Worm (Caenorhabditis elegans): Measurements from ENCODE around the gene pfn-2.
A peak's percentile ranks its signal among the peaks of the same experiment; 100 is the strongest.

The pfn-2 gene

DNA sequence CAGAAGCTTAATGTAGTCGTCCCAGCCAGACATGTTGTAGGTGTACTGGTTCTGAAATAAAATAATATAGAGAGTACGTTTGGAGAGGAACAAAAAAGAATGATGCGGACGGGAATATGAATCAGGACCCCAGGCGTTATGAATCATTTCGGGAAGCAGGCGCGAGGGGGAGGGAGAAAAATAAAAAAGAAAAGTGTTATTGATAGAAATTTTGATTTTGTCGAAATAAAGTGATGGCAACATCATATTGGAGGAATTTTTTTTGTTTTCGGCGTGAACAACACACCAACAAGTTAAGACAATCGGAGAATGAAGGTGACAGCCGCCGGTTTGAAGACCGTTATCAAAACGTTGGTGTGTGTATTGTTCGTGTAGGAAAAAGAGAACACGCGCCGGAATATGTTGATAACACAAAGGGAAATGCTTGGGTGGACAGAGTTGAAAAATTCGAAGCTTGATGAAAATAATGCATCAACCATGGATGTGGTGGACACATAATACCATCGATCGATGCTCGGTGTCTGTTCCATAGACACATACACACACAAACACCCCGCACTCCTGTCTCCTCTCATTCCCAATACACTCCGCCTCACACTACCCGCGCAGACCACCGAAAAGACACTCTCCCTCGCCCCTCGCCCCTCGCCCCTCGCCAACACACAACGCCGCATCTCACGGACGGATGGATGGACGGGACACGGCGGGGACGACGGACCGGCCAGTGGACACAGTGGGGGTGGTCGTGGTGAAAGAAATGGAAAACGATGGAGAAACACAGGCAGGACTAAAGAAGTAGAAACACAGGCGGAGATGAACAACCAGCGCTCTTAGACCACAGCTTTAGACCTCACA is at the start of gene pfn-2:
Gene pfn-2, minus strand, starts transcription at position 51 of the 855 bp plus-strand sequence.
- TF ChIP-seq ceh-13 (GFP tag; optimal IDR thresholded peaks at IDR 0.05) = peak; percentile 6
- TF ChIP-seq flt-1 (GFP tag; IDR thresholded peaks at IDR 0.05) = 0 out of 2 replicates have a peak, but pooled peaks have one; percentile 17
- TF ChIP-seq scrt-1 (GFP tag; IDR thresholded peaks at IDR 0.05) = no peak
- peak; percentile 52 for TF ChIP-seq tbx-37 (GFP tag; conservative IDR thresholded peaks at IDR 0.05)
- TF ChIP-seq hmg-4 (GFP tag; optimal IDR thresholded peaks at IDR 0.05) = peak; percentile 89
- no peak for TF ChIP-seq hnd-1 (tag; optimal IDR thresholded peaks at IDR 0.05)
- no peak for TF ChIP-seq ets-7 (tag; optimal IDR thresholded peaks at IDR 0.05)
- peak; percentile 15 for TF ChIP-seq aly-1 (tag; optimal IDR thresholded peaks at IDR 0.05)
- TF ChIP-seq tbx-11 (GFP tag; IDR thresholded peaks at IDR 0.05) = 0 out of 2 replicates have a peak, but pooled peaks have one; percentile 9
- peak; percentile 40 for TF ChIP-seq F13C5.2 (tag; optimal IDR thresholded peaks at IDR 0.05)

ce11 chrX:5400524-5400923 is 46.7 kb upstream of the pfn-2 start, which contains the start of gene scav-1:
TSS of gene scav-1 (minus strand) at chrX:5400584.
- no peak for TF ChIP-seq hnd-1 (tag; optimal IDR thresholded peaks at IDR 0.05)
- TF ChIP-seq tra-4 (tag; optimal IDR thresholded peaks at IDR 0.05) = no peak
- TF ChIP-seq pes-1 (GFP tag; IDR thresholded peaks at IDR 0.05) = no peak
- no peak for TF ChIP-seq scrt-1 (GFP tag; IDR thresholded peaks at IDR 0.05)
- TF ChIP-seq sea-1 (GFP tag; conservative IDR thresholded peaks at IDR 0.05) = no peak
- TF ChIP-seq hmbx-1 (tag; optimal IDR thresholded peaks at IDR 0.05) = no peak
- TF ChIP-seq aly-1 (tag; optimal IDR thresholded peaks at IDR 0.05) = no peak
- no peak for TF ChIP-seq tbx-11 (GFP tag; IDR thresholded peaks at IDR 0.05)
- no peak for TF ChIP-seq ceh-36 (tag; optimal IDR thresholded peaks at IDR 0.05)
- no peak for TF ChIP-seq hmg-4 (GFP tag; optimal IDR thresholded peaks at IDR 0.05)
- no peak for TF ChIP-seq ets-7 (tag; optimal IDR thresholded peaks at IDR 0.05)

ce11 chrX:5397300-5397699 is 43.4 kb upstream of the pfn-2 start, which contains the start of gene C03F11.2:
TSS of gene C03F11.2 (minus strand) at chrX:5397400.
- TF ChIP-seq aly-1 (tag; optimal IDR thresholded peaks at IDR 0.05) = no peak
- TF ChIP-seq ets-7 (tag; optimal IDR thresholded peaks at IDR 0.05) = no peak
- TF ChIP-seq ama-1 (optimal IDR thresholded peaks at IDR 0.05) = no peak
- no peak for TF ChIP-seq tra-4 (tag; optimal IDR thresholded peaks at IDR 0.05)
- no peak for TF ChIP-seq flt-1 (GFP tag; IDR thresholded peaks at IDR 0.05)
- TF ChIP-seq hmbx-1 (tag; optimal IDR thresholded peaks at IDR 0.05) = no peak
- TF ChIP-seq ceh-13 (GFP tag; optimal IDR thresholded peaks at IDR 0.05) = no peak
- TF ChIP-seq tbx-11 (GFP tag; IDR thresholded peaks at IDR 0.05) = no peak
- no peak for TF ChIP-seq B0310.2 (tag; optimal IDR thresholded peaks at IDR 0.05)
- no peak for TF ChIP-seq hmg-4 (GFP tag; optimal IDR thresholded peaks at IDR 0.05)
- TF ChIP-seq sea-1 (GFP tag; conservative IDR thresholded peaks at IDR 0.05) = no peak
- TF ChIP-seq hnd-1 (tag; optimal IDR thresholded peaks at IDR 0.05) = no peak
- no peak for TF ChIP-seq pes-1 (GFP tag; IDR thresholded peaks at IDR 0.05)
- no peak for TF ChIP-seq tbx-37 (GFP tag; conservative IDR thresholded peaks at IDR 0.05)
- no peak for TF ChIP-seq F13C5.2 (tag; optimal IDR thresholded peaks at IDR 0.05)
- TF ChIP-seq scrt-1 (GFP tag; IDR thresholded peaks at IDR 0.05) = no peak
- no peak for TF ChIP-seq ceh-36 (tag; optimal IDR thresholded peaks at IDR 0.05)

DNA sequence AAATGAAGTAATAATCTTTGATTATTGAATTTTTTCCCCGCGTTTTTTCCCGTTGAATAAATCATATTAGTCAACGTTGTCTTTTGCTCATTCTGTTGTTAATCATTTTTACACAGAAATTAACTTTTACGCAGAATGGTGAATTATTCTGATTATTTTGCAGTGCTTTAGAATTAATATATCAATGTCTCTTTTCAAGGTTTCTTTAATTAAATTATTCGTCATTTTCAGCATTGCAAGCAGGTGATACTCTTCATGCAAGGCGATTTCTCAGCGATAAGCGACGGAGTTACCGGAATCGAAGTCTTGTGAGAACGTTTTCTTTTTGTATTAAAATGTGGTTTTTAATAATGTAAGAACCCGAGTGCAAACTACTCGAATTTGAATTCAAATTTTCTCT is 33.8 kb upstream of the pfn-2 start:
- TF ChIP-seq ceh-13 (GFP tag; optimal IDR thresholded peaks at IDR 0.05) = no peak

- TF ChIP-seq ceh-36 (tag; optimal IDR thresholded peaks at IDR 0.05) = no peak
- TF ChIP-seq ceh-13 (GFP tag; optimal IDR thresholded peaks at IDR 0.05) = no peak
- no peak for TF ChIP-seq F13C5.2 (tag; optimal IDR thresholded peaks at IDR 0.05)
- no peak for TF ChIP-seq pes-1 (GFP tag; IDR thresholded peaks at IDR 0.05)
- TF ChIP-seq tbx-37 (GFP tag; conservative IDR thresholded peaks at IDR 0.05) = no peak
- no peak for TF ChIP-seq ets-7 (tag; optimal IDR thresholded peaks at IDR 0.05)
- TF ChIP-seq tra-4 (tag; optimal IDR thresholded peaks at IDR 0.05) = no peak
Measured at ce11 chrX:5386558-5386957, 32.7 kb upstream of the pfn-2 start, which contains the start of gene kcnl-3. TSS of gene kcnl-3 (plus strand) at chrX:5386858.

DNA sequence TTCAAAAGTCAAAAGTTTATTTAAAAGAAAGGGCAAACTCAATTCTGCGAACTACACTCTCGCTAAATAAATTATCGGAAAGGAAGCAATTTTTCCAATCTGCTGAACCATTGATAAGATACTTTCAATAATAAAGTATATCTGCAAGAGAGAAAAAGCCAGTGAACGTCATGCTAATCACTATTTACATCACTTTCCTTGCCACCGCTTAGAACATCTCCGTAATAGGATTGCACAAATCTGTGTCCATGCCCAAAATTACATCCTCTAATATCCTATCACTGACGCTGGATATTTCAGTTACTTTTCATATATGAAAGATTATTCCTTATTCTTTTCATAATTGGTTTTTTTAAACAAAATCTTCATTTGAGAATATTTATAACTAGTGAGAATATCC is 28.9 kb upstream of the pfn-2 start:
- TF ChIP-seq hmbx-1 (tag; optimal IDR thresholded peaks at IDR 0.05) (no peak), ceh-36 (tag; optimal IDR thresholded peaks at IDR 0.05) (no peak), ama-1 (optimal IDR thresholded peaks at IDR 0.05) (no peak), ceh-13 (GFP tag; optimal IDR thresholded peaks at IDR 0.05) (no peak), ets-7 (tag; optimal IDR thresholded peaks at IDR 0.05) (no peak), sea-1 (GFP tag; conservative IDR thresholded peaks at IDR 0.05) (no peak), scrt-1 (GFP tag; IDR thresholded peaks at IDR 0.05) (no peak)

ce11 chrX:5377307-5377706 is 23.4 kb upstream of the pfn-2 start, which contains the start of gene sek-5:
TSS of gene sek-5 (plus strand) at chrX:5377607.
- TF ChIP-seq flt-1 (GFP tag; IDR thresholded peaks at IDR 0.05) (no peak), ama-1 (optimal IDR thresholded peaks at IDR 0.05) (no peak), hnd-1 (tag; optimal IDR thresholded peaks at IDR 0.05) (no peak), scrt-1 (GFP tag; IDR thresholded peaks at IDR 0.05) (no peak), ets-7 (tag; optimal IDR thresholded peaks at IDR 0.05) (no peak), aly-1 (tag; optimal IDR thresholded peaks at IDR 0.05) (no peak), hmg-4 (GFP tag; optimal IDR thresholded peaks at IDR 0.05) (no peak), hmbx-1 (tag; optimal IDR thresholded peaks at IDR 0.05) (no peak), B0310.2 (tag; optimal IDR thresholded peaks at IDR 0.05) (no peak), tra-4 (tag; optimal IDR thresholded peaks at IDR 0.05) (no peak), F13C5.2 (tag; optimal IDR thresholded peaks at IDR 0.05) (no peak), ceh-36 (tag; optimal IDR thresholded peaks at IDR 0.05) (no peak), sea-1 (GFP tag; conservative IDR thresholded peaks at IDR 0.05) (no peak), pes-1 (GFP tag; IDR thresholded peaks at IDR 0.05) (no peak), tbx-11 (GFP tag; IDR thresholded peaks at IDR 0.05) (no peak), ceh-13 (GFP tag; optimal IDR thresholded peaks at IDR 0.05) (no peak), tbx-37 (GFP tag; conservative IDR thresholded peaks at IDR 0.05) (no peak)
